Fruit fly (Drosophila melanogaster): Measurements from ENCODE around the gene CG7889.

DNA sequence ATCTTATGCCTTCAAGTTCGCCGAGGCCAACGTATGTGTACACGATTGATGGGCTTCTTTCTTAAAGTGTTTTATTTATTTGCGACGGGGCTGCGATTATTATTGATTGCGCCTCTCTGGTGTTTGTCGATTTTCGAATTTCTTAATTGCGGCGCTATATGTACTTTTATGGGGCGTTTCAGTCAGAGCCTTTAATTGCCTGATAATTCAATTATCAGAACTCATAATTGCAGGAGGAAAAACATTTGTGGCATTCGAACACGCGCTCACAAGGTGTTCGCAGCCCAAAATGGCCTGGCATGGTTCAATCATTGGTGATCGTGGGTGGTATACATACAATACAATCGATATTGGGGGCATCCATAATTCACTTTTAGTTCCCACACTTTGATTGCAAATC is 42.8 kb downstream of the CG7889 start:
- TF ChIP-seq psq (GFP tag; optimal IDR thresholded peaks at IDR 0.05) (no peak), CG32264 (GFP tag; optimal IDR thresholded peaks at IDR 0.05) (no peak), lola (GFP tag; optimal IDR thresholded peaks at IDR 0.05) (no peak), Dif (GFP tag; optimal IDR thresholded peaks at IDR 0.05; ENCODE audit: partially characterized antibody) (no peak), tai (GFP tag; optimal IDR thresholded peaks at IDR 0.05) (no peak), Myc (optimal IDR thresholded peaks at IDR 0.05) (no peak)
